Worm (Caenorhabditis elegans): ENCODE results near the gene T25B9.11.

The T25B9.11 gene

ce11 chrIV:10796707-10797106 lies 32.4 kb downstream of the T25B9.11 start (continued):
- TF ChIP-seq daf-16 (GFP tag; optimal IDR thresholded peaks at IDR 0.05) (no peak), daf-16 (tag; optimal IDR thresholded peaks at IDR 0.05) (peak; percentile 95), aly-2 (tag; optimal IDR thresholded peaks at IDR 0.05) (no peak)

ce11 chrIV:10798604-10799003 lies 34.3 kb downstream of the T25B9.11 start:
- peak; percentile 44 for TF ChIP-seq pqm-1 (tag; optimal IDR thresholded peaks at IDR 0.05)
- TF ChIP-seq nhr-28 (tag; optimal IDR thresholded peaks at IDR 0.05) = peak; percentile 74
- TF ChIP-seq vab-7 (GFP tag; IDR thresholded peaks at IDR 0.05) = no peak
- TF ChIP-seq mes-2 (tag; optimal IDR thresholded peaks at IDR 0.05; ENCODE audit: poor library complexity, severe bottlenecking) = no peak
- TF ChIP-seq nhr-10 (tag; optimal IDR thresholded peaks at IDR 0.05) = no peak
- no peak for TF ChIP-seq daf-16 (GFP tag; optimal IDR thresholded peaks at IDR 0.05)
- TF ChIP-seq daf-16 (tag; optimal IDR thresholded peaks at IDR 0.05) = peak; percentile 25
- TF ChIP-seq dve-1 (tag; optimal IDR thresholded peaks at IDR 0.05; ENCODE audit: insufficient read depth) = peak; percentile 13

- TF ChIP-seq egl-27 (tag; optimal IDR thresholded peaks at IDR 0.05) (no peak), aha-1 (tag) (peak; percentile 67)
Measured at ce11 chrIV:10799354-10799753, 35.0 kb downstream of the T25B9.11 start, which contains the start of gene zipt-2.1. zipt-2.1 (plus strand) TSS chrIV:10799654.

- TF ChIP-seq zip-2 (tag; optimal IDR thresholded peaks at IDR 0.05) (no peak), aha-1 (tag) (peak; percentile 56)
Measured at ce11 chrIV:10803973-10804372, 39.7 kb downstream of the T25B9.11 start.

- no peak for TF ChIP-seq hmg-1.1 (GFP tag; IDR thresholded peaks at IDR 0.05)
- TF ChIP-seq mep-1 (tag; optimal IDR thresholded peaks at IDR 0.05) = peak; percentile 5
- TF ChIP-seq Y105C5A.15 (GFP tag; IDR thresholded peaks at IDR 0.05) = no peak
- TF ChIP-seq saeg-2 (GFP tag; IDR thresholded peaks at IDR 0.05) = no peak
- peak; percentile 12 for TF ChIP-seq mxl-3 (GFP tag; optimal IDR thresholded peaks at IDR 0.05)
- TF ChIP-seq ceh-44 (GFP tag; IDR thresholded peaks at IDR 0.05) = no peak
- TF ChIP-seq spr-3 (GFP tag; optimal IDR thresholded peaks at IDR 0.05) = no peak
- TF ChIP-seq mdl-1 (tag; optimal IDR thresholded peaks at IDR 0.05) = no peak
- no peak for TF ChIP-seq Y5F2A.4 (GFP tag; optimal IDR thresholded peaks at IDR 0.05)
- TF ChIP-seq ceh-28 (tag; optimal IDR thresholded peaks at IDR 0.05) = no peak
- TF ChIP-seq daf-8 (GFP tag; IDR thresholded peaks at IDR 0.05) = no peak
- TF ChIP-seq hlh-30 (tag; optimal IDR thresholded peaks at IDR 0.05; ENCODE audit: insufficient read depth) = peak; percentile 62
- TF ChIP-seq egl-27 (tag; optimal IDR thresholded peaks at IDR 0.05) = no peak
- peak; percentile 52 for TF ChIP-seq hlh-11 (tag; optimal IDR thresholded peaks at IDR 0.05)
- TF ChIP-seq set-16 (GFP tag; IDR thresholded peaks at IDR 0.05) = no peak
- no peak for TF ChIP-seq daf-16 (GFP tag; optimal IDR thresholded peaks at IDR 0.05)
- peak; percentile 60 for TF ChIP-seq daf-16 (tag; optimal IDR thresholded peaks at IDR 0.05)
- no peak for TF ChIP-seq aly-2 (tag; optimal IDR thresholded peaks at IDR 0.05)
- TF ChIP-seq pqm-1 (tag; optimal IDR thresholded peaks at IDR 0.05) = peak; percentile 92
- peak; percentile 75 for TF ChIP-seq dmd-6 (GFP tag; IDR thresholded peaks at IDR 0.05)
- 0 out of 2 replicates have a peak, but pooled peaks have one; percentile 51 for TF ChIP-seq ceh-20 (GFP tag; IDR thresholded peaks at IDR 0.05)
- TF ChIP-seq madf-5 (GFP tag; IDR thresholded peaks at IDR 0.05) = no peak
- TF ChIP-seq daf-12 (tag; optimal IDR thresholded peaks at IDR 0.05) = no peak
- no peak for TF ChIP-seq zfp-2 (tag; optimal IDR thresholded peaks at IDR 0.05)
- peak; percentile 78 for TF ChIP-seq nhr-28 (tag; optimal IDR thresholded peaks at IDR 0.05)
- TF ChIP-seq lsy-2 (tag; optimal IDR thresholded peaks at IDR 0.05) = peak in 1 of 2 experiments; percentile 26
- no peak for TF ChIP-seq skn-1 (tag; optimal IDR thresholded peaks at IDR 0.05)
- TF ChIP-seq ZK337.2 (GFP tag; IDR thresholded peaks at IDR 0.05) = no peak
- TF ChIP-seq lin-38 (GFP tag; IDR thresholded peaks at IDR 0.05) = no peak
- 0 out of 2 replicates have a peak, but pooled peaks have one; percentile 21 for TF ChIP-seq arid-1 (GFP tag; conservative IDR thresholded peaks at IDR 0.05)
- no peak for TF ChIP-seq T20F7.1 (GFP tag; optimal IDR thresholded peaks at IDR 0.05)
- 0 out of 2 replicates have a peak, but pooled peaks have one; percentile 35 for TF ChIP-seq tra-1 (GFP tag; IDR thresholded peaks at IDR 0.05)
- TF ChIP-seq lin-1 (GFP tag; IDR thresholded peaks at IDR 0.05) = no peak
- TF ChIP-seq lin-29 (GFP tag; IDR thresholded peaks at IDR 0.05) = no peak
- TF ChIP-seq Y75B8A.6 (GFP tag; IDR thresholded peaks at IDR 0.05) = no peak
- peak; percentile 85 for TF ChIP-seq aha-1 (tag)
- TF ChIP-seq nhr-25 (tag; optimal IDR thresholded peaks at IDR 0.05; ENCODE audit: borderline replicate concordance, insufficient read depth) = no peak
Measured at ce11 chrIV:10810820-10811219, 46.5 kb downstream of the T25B9.11 start.

Measured in whole organism, L4 larva.